Fruit fly (Drosophila melanogaster) Kc167 (cell line): ENCODE measurements around the gene atms.

ENCODE experiments used
- Sin3A ChIP-seq: fragments of >200 bp; optimal IDR thresholded peaks from 2 replicates; lab custom pipeline; 2018; ENCODE audit warnings: missing external identifiers
- ttk ChIP-seq: sonication (Bioruptor generic); optimal IDR thresholded peaks from 2 replicates; lab custom pipeline; 2017; ENCODE audit warnings: missing external identifiers

DNA sequence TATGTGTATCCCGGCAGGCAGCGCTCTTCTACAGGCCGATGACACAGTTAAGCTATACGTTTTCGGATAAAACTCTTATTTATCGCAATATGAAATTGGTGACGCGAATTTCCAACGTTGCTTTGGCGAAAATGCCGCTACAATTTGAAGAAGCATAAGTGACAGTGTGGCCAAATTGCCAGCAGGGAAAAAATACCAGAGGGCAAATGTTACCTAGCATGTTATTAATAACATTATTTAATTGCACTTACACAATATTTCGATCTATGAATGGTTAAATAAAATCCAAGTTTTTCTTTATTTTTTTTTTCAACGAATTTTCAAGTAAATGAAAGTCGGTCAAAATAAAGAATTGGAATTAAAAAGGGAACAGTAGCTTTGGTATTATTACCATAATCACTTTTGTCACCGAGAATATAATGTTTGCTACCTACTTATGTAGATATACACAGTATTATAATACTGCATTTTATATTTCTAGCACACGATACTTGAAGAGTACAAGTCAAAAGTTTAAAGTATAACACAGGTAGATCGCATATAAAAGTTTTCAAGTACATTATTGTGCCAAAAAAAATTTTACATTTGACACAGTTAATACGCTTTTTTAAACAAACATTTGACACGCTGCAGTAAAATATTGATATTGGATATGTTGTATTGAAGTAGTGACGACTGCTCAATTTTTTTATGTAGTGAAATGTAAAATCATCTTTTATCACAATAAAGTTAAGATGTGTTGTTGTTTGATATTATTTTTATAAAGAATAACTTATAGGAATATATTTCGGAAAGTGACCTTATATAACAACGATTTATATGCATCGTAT lies 732 bp upstream of the atms start, which contains the start of gene tacc:
- TF ChIP-seq Sin3A (lab: Kevin White, UChicago) = no peak
- no peak for TF ChIP-seq ttk (lab: Kevin White, UChicago)
